2 worm cellular contexts compared by ENCODE assay signal in the genomic region with DNA sequence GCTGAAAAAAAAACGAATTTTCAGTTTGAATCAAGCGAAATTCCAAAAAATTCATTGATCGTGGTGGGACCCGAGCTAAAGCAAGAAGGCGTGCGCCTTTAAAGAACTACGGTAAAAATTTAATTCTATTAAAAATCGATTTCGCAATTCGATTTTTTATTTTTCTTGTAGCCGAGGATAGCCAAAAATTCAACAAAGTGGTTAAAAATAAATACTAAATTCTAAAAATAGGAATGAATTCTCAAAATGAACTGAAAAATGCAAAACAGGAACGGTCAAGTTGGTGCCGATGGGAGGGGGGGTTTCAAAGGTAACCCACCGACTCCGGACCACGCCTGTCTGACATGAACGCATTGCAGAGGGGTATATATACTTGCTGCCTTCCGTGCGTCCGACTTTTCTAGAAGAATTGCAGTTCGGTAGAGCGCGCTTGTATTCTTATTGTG.
TF ChIP-seq lines count a peak whose summit lies in the region.

No protein-coding gene starts in this region.

TF ChIP-seq in whole organism, L2 larva, 48 proteins besides CTCF, POLR2A, EP300 and RAD21 (continued from another document):
- peak; percentile 48 for TF ChIP-seq sma-9 (GFP tag; optimal IDR thresholded peaks at IDR 0.05; lab: Kevin White, UChicago)
- TF ChIP-seq sma-9 (tag; optimal IDR thresholded peaks at IDR 0.05; lab: Kevin White, UChicago): no peak
- TF ChIP-seq elt-3 (tag; optimal IDR thresholded peaks at IDR 0.05; lab: Kevin White, UChicago): no peak
- no peak for TF ChIP-seq nhr-77 (tag; optimal IDR thresholded peaks at IDR 0.05; lab: Kevin White, UChicago)
- TF ChIP-seq lin-39 (tag; optimal IDR thresholded peaks at IDR 0.05; lab: Kevin White, UChicago): no peak
- no peak for TF ChIP-seq zag-1 (tag; optimal IDR thresholded peaks at IDR 0.05; lab: Kevin White, UChicago)
- peak; percentile 36 for TF ChIP-seq ama-1 (optimal IDR thresholded peaks at IDR 0.05; lab: Kevin White, UChicago)
- no peak for TF ChIP-seq nhr-6 (tag; optimal IDR thresholded peaks at IDR 0.05; lab: Kevin White, UChicago)
- TF ChIP-seq peb-1 (tag; optimal IDR thresholded peaks at IDR 0.05; lab: Kevin White, UChicago): no peak
- peak; percentile 62 for TF ChIP-seq unc-55 (GFP tag; optimal IDR thresholded peaks at IDR 0.05; lab: Kevin White, UChicago)
- TF ChIP-seq nhr-12 (tag; optimal IDR thresholded peaks at IDR 0.05; lab: Kevin White, UChicago): no peak
- peak; percentile 6 for TF ChIP-seq sma-3 (GFP tag; optimal IDR thresholded peaks at IDR 0.05; lab: Kevin White, UChicago)
- no peak for TF ChIP-seq ztf-1 (GFP tag; conservative IDR thresholded peaks at IDR 0.05; lab: Robert Waterston, UW)
- TF ChIP-seq elt-1 (tag; optimal IDR thresholded peaks at IDR 0.05; lab: Kevin White, UChicago): no peak
- peak; percentile 30 for TF ChIP-seq gmeb-1 (tag; optimal IDR thresholded peaks at IDR 0.05; lab: Kevin White, UChicago)
- no peak for TF ChIP-seq mab-5 (tag; optimal IDR thresholded peaks at IDR 0.05; lab: Kevin White, UChicago)
- TF ChIP-seq dmd-4 (tag; optimal IDR thresholded peaks at IDR 0.05; lab: Kevin White, UChicago): no peak
- no peak for TF ChIP-seq nhr-23 (tag; optimal IDR thresholded peaks at IDR 0.05; lab: Kevin White, UChicago)
- no peak for TF ChIP-seq alr-1 (tag; optimal IDR thresholded peaks at IDR 0.05; lab: Kevin White, UChicago)
- TF ChIP-seq fos-1 (tag; optimal IDR thresholded peaks at IDR 0.05; lab: Kevin White, UChicago): peak; percentile 11
- TF ChIP-seq R02D3.7 (tag; optimal IDR thresholded peaks at IDR 0.05; lab: Kevin White, UChicago): no peak
- peak; percentile 22 for TF ChIP-seq F13H6.1 (tag; optimal IDR thresholded peaks at IDR 0.05; lab: Kevin White, UChicago)
- TF ChIP-seq lin-13 (GFP tag; optimal IDR thresholded peaks at IDR 0.05; lab: Kevin White, UChicago): peak; percentile 33
- TF ChIP-seq nhr-237 (tag; optimal IDR thresholded peaks at IDR 0.05; lab: Kevin White, UChicago): no peak
- TF ChIP-seq lsy-2 (tag; optimal IDR thresholded peaks at IDR 0.05; lab: Kevin White, UChicago): peak in 1 of 2 experiments; percentile 63
- TF ChIP-seq nhr-21 (tag; optimal IDR thresholded peaks at IDR 0.05; lab: Kevin White, UChicago): no peak

TF ChIP-seq in whole organism, L4 larva, 104 proteins besides CTCF, POLR2A, EP300 and RAD21 (continued from another document):
- TF ChIP-seq ceh-20 (GFP tag; IDR thresholded peaks at IDR 0.05; lab: Robert Waterston, UW) (peak; percentile 73), lir-3 (tag; optimal IDR thresholded peaks at IDR 0.05; lab: Kevin White, UChicago) (no peak), tag-97 (GFP tag; IDR thresholded peaks at IDR 0.05; lab: Robert Waterston, UW) (no peak), duxl-1 (tag; optimal IDR thresholded peaks at IDR 0.05; lab: Kevin White, UChicago; ENCODE audit: poor library complexity) (peak; percentile 32), F49E8.2 (tag; optimal IDR thresholded peaks at IDR 0.05; lab: Kevin White, UChicago; ENCODE audit: borderline replicate concordance) (no peak), dmd-9 (GFP tag; IDR thresholded peaks at IDR 0.05; lab: Robert Waterston, UW) (no peak), T20F7.1 (GFP tag; optimal IDR thresholded peaks at IDR 0.05; lab: Kevin White, UChicago) (no peak), vab-7 (GFP tag; IDR thresholded peaks at IDR 0.05; lab: Robert Waterston, UW) (peak; percentile 53; the same call in 1 of the 2 replicates), dpl-1 (GFP tag; optimal IDR thresholded peaks at IDR 0.05; lab: Kevin White, UChicago) (peak; percentile 68), snpc-1.2 (GFP tag; IDR thresholded peaks at IDR 0.05; lab: Robert Waterston, UW) (no peak), egl-27 (tag; optimal IDR thresholded peaks at IDR 0.05; lab: Kevin White, UChicago) (no peak), ceh-32 (tag; optimal IDR thresholded peaks at IDR 0.05; lab: Kevin White, UChicago; ENCODE audit: poor library complexity) (no peak), mxl-3 (GFP tag; optimal IDR thresholded peaks at IDR 0.05; lab: Kevin White, UChicago) (peak; percentile 26), lin-39 (tag; optimal IDR thresholded peaks at IDR 0.05; lab: Kevin White, UChicago) (no peak), lin-1 (GFP tag; IDR thresholded peaks at IDR 0.05; lab: Robert Waterston, UW) (peak; percentile 63; the same call in 1 of the 2 replicates), madf-5 (GFP tag; IDR thresholded peaks at IDR 0.05; lab: Robert Waterston, UW) (no peak), F10B5.3 (tag; optimal IDR thresholded peaks at IDR 0.05; lab: Kevin White, UChicago) (peak; percentile 21), Y105C5A.15 (GFP tag; IDR thresholded peaks at IDR 0.05; lab: Robert Waterston, UW) (no peak), ceh-44 (GFP tag; IDR thresholded peaks at IDR 0.05; lab: Robert Waterston, UW) (peak; percentile 57; the same call in 1 of the 2 replicates), attf-4 (tag; optimal IDR thresholded peaks at IDR 0.05; lab: Kevin White, UChicago) (no peak), R02D3.7 (tag; optimal IDR thresholded peaks at IDR 0.05; lab: Kevin White, UChicago) (no peak), unc-39 (tag; optimal IDR thresholded peaks at IDR 0.05; lab: Kevin White, UChicago) (no peak), gei-8 (GFP tag; optimal IDR thresholded peaks at IDR 0.05; lab: Kevin White, UChicago) (no peak), nhr-102 (tag; optimal IDR thresholded peaks at IDR 0.05; lab: Kevin White, UChicago) (peak; percentile 34), zfp-2 (tag; optimal IDR thresholded peaks at IDR 0.05; lab: Kevin White, UChicago) (no peak), nhr-11 (tag; optimal IDR thresholded peaks at IDR 0.05; lab: Kevin White, UChicago) (no peak), aly-2 (tag; optimal IDR thresholded peaks at IDR 0.05; lab: Kevin White, UChicago) (no peak), nhr-48 (tag; optimal IDR thresholded peaks at IDR 0.05; lab: Kevin White, UChicago) (no peak), mxl-2 (GFP tag; conservative IDR thresholded peaks at IDR 0.05; lab: Robert Waterston, UW) (no peak), lin-15B (tag; optimal IDR thresholded peaks at IDR 0.05; lab: Kevin White, UChicago) (no peak), madf-9 (GFP tag; conservative IDR thresholded peaks at IDR 0.05; lab: Robert Waterston, UW) (0 out of 2 replicates have a peak, but pooled peaks have one; percentile 63), daf-8 (GFP tag; IDR thresholded peaks at IDR 0.05; lab: Robert Waterston, UW) (no peak), egl-43 (GFP tag; IDR thresholded peaks at IDR 0.05; lab: Robert Waterston, UW) (peak; percentile 68), php-3 (GFP tag; IDR thresholded peaks at IDR 0.05; lab: Robert Waterston, UW) (no peak; the same call in 1 of the 2 replicates), mep-1 (tag; optimal IDR thresholded peaks at IDR 0.05; lab: Kevin White, UChicago) (peak; percentile 52), lim-7 (GFP tag; IDR thresholded peaks at IDR 0.05; lab: Robert Waterston, UW) (peak; percentile 59; the same call in 1 of the 2 replicates), hlh-11 (tag; optimal IDR thresholded peaks at IDR 0.05; lab: Kevin White, UChicago) (peak; percentile 47), unc-130 (GFP tag; optimal IDR thresholded peaks at IDR 0.05; lab: Kevin White, UChicago) (no peak), ztf-11 (tag; optimal IDR thresholded peaks at IDR 0.05; lab: Kevin White, UChicago) (no peak), ama-1 (optimal IDR thresholded peaks at IDR 0.05; lab: Kevin White, UChicago) (no peak), unc-62 (GFP tag; optimal IDR thresholded peaks at IDR 0.05 in 1 of 2; lab: Kevin White, UChicago) (peak in 1 of 2 experiments; percentile 25), unc-62 (tag; optimal IDR thresholded peaks at IDR 0.05; lab: Kevin White, UChicago) (no peak), mdt-29 (GFP tag; IDR thresholded peaks at IDR 0.05; lab: Robert Waterston, UW) (peak; percentile 50; the same call in 1 of the 2 replicates), ZK546.5 (tag; optimal IDR thresholded peaks at IDR 0.05; lab: Kevin White, UChicago) (no peak), ctbp-1 (GFP tag; IDR thresholded peaks at IDR 0.05; lab: Robert Waterston, UW) (no peak), daf-19 (GFP tag; conservative IDR thresholded peaks at IDR 0.05; lab: Robert Waterston, UW) (no peak), saeg-2 (GFP tag; IDR thresholded peaks at IDR 0.05; lab: Robert Waterston, UW) (no peak), dmd-6 (GFP tag; IDR thresholded peaks at IDR 0.05; lab: Robert Waterston, UW) (peak; percentile 61), lin-38 (GFP tag; IDR thresholded peaks at IDR 0.05; lab: Robert Waterston, UW) (peak; percentile 85), nhr-25 (tag; optimal IDR thresholded peaks at IDR 0.05; lab: Kevin White, UChicago; ENCODE audit: borderline replicate concordance, insufficient read depth) (no peak), nhr-111 (GFP tag; optimal IDR thresholded peaks at IDR 0.05; lab: Kevin White, UChicago) (no peak), T26A8.4 (GFP tag; IDR thresholded peaks at IDR 0.05; lab: Robert Waterston, UW) (peak; percentile 86), nhr-42 (GFP tag; IDR thresholded peaks at IDR 0.05; lab: Robert Waterston, UW) (peak; percentile 86), nhr-76 (tag; optimal IDR thresholded peaks at IDR 0.05; lab: Kevin White, UChicago) (no peak), zip-2 (tag; optimal IDR thresholded peaks at IDR 0.05; lab: Kevin White, UChicago) (peak; percentile 39), zip-11 (GFP tag; IDR thresholded peaks at IDR 0.05; lab: Robert Waterston, UW) (no peak), ceh-28 (tag; optimal IDR thresholded peaks at IDR 0.05; lab: Kevin White, UChicago) (no peak), ces-1 (GFP tag; optimal IDR thresholded peaks at IDR 0.05; lab: Kevin White, UChicago) (no peak), D1046.2 (GFP tag; IDR thresholded peaks at IDR 0.05; lab: Robert Waterston, UW) (no peak), tra-1 (GFP tag; IDR thresholded peaks at IDR 0.05; lab: Robert Waterston, UW) (no peak), nhr-41 (GFP tag; IDR thresholded peaks at IDR 0.05; lab: Robert Waterston, UW) (0 out of 2 replicates have a peak, but pooled peaks have one; percentile 33), set-16 (GFP tag; IDR thresholded peaks at IDR 0.05; lab: Robert Waterston, UW) (peak; percentile 23; the same call in 1 of the 2 replicates), lsy-2 (tag; optimal IDR thresholded peaks at IDR 0.05; lab: Kevin White, UChicago) (peak in 1 of 2 experiments; percentile 75), Y5F2A.4 (GFP tag; optimal IDR thresholded peaks at IDR 0.05; lab: Kevin White, UChicago) (no peak), Y75B8A.6 (GFP tag; IDR thresholded peaks at IDR 0.05; lab: Robert Waterston, UW) (no peak), ceh-62 (tag; optimal IDR thresholded peaks at IDR 0.05; lab: Kevin White, UChicago) (no peak), ceh-82 (tag; optimal IDR thresholded peaks at IDR 0.05; lab: Kevin White, UChicago) (no peak), nhr-6 (tag; optimal IDR thresholded peaks at IDR 0.05; lab: Kevin White, UChicago) (no peak), zag-1 (tag; optimal IDR thresholded peaks at IDR 0.05; lab: Kevin White, UChicago) (no peak), mes-2 (tag; optimal IDR thresholded peaks at IDR 0.05; lab: Kevin White, UChicago; ENCODE audit: poor library complexity, severe bottlenecking) (peak; percentile 83), snpc-4 (tag; optimal IDR thresholded peaks at IDR 0.05; lab: Kevin White, UChicago) (peak; percentile 87), pha-4 (GFP tag; IDR thresholded peaks at IDR 0.05; lab: Robert Waterston, UW) (peak; percentile 40; the same call in 1 of the 2 replicates), pha-4 (tag; optimal IDR thresholded peaks at IDR 0.05; lab: Kevin White, UChicago) (no peak), daf-16 (GFP tag; optimal IDR thresholded peaks at IDR 0.05; lab: Kevin White, UChicago) (peak in 1 of 2 experiments; percentile 33), daf-16 (tag; optimal IDR thresholded peaks at IDR 0.05; lab: Kevin White, UChicago) (peak; percentile 28), lin-13 (GFP tag; optimal IDR thresholded peaks at IDR 0.05; lab: Kevin White, UChicago) (peak; percentile 48), Y48G9A.11 (GFP tag; IDR thresholded peaks at IDR 0.05; lab: Robert Waterston, UW) (peak; percentile 53; the same call in 1 of the 2 replicates), hlh-30 (tag; optimal IDR thresholded peaks at IDR 0.05; lab: Kevin White, UChicago; ENCODE audit: insufficient read depth) (peak; percentile 50), nhr-77 (tag; optimal IDR thresholded peaks at IDR 0.05; lab: Kevin White, UChicago) (peak; percentile 54), nhr-28 (tag; optimal IDR thresholded peaks at IDR 0.05; lab: Kevin White, UChicago) (peak; percentile 8), fkh-10 (GFP tag; optimal IDR thresholded peaks at IDR 0.05; lab: Kevin White, UChicago) (no peak), arid-1 (GFP tag; conservative IDR thresholded peaks at IDR 0.05; lab: Robert Waterston, UW) (peak; percentile 63), pqm-1 (tag; optimal IDR thresholded peaks at IDR 0.05; lab: Kevin White, UChicago) (no peak), ZK337.2 (GFP tag; IDR thresholded peaks at IDR 0.05; lab: Robert Waterston, UW) (0 out of 2 replicates have a peak, but pooled peaks have one; percentile 27), jun-1 (tag; optimal IDR thresholded peaks at IDR 0.05; lab: Kevin White, UChicago) (no peak)
TF ChIP-seq in whole organism, L4 larva: peak in this region for 45.
